Worm (Caenorhabditis elegans): ENCODE results near the gene Y73C8C.8.

DNA sequence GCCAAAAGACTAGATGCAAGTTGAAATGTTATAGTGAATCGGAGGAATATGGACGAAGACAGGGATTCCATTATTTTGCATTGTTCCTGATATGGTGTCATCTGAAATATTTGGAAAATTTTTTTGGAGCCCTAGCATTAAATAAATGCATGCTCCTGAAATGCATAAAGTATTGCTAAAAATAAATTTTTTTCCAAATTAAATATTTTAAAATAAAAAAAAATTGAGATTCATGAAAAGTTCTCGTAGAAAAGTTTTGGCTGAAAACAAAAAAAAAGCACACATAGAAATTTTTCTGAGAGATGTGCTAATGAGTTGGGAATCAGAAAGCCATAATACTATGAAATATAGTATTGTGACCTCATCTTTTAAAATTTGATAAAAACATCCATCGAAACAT lies 41.4 kb upstream of the Y73C8C.8 start, which contains the start of gene srab-7:
- TF ChIP-seq unc-39 (tag; optimal IDR thresholded peaks at IDR 0.05): no peak
- no peak for TF ChIP-seq snpc-4 (tag; optimal IDR thresholded peaks at IDR 0.05)
- TF ChIP-seq daf-12 (tag; optimal IDR thresholded peaks at IDR 0.05): no peak
- no peak for TF ChIP-seq daf-19 (GFP tag; conservative IDR thresholded peaks at IDR 0.05)
- TF ChIP-seq lsy-2 (tag; optimal IDR thresholded peaks at IDR 0.05): no peak
- no peak for TF ChIP-seq aly-2 (tag; optimal IDR thresholded peaks at IDR 0.05)
- TF ChIP-seq ces-1 (GFP tag; optimal IDR thresholded peaks at IDR 0.05): no peak
- TF ChIP-seq ceh-28 (tag; optimal IDR thresholded peaks at IDR 0.05): no peak
- TF ChIP-seq ZK546.5 (tag; optimal IDR thresholded peaks at IDR 0.05): no peak
- no peak for TF ChIP-seq aha-1 (tag)
- no peak for TF ChIP-seq D1046.2 (GFP tag; IDR thresholded peaks at IDR 0.05)
- no peak for TF ChIP-seq ama-1 (optimal IDR thresholded peaks at IDR 0.05)
